Worm (Caenorhabditis elegans) whole organism, late embryonic: ENCODE results near the gene str-262.

Experiments
- F13H6.1 ChIP-seq: sonication (generic microtip); optimal IDR thresholded peaks from 2 replicates; lab custom pipeline; 2016; ENCODE audit warnings: missing genetic modification characterization, missing compliant biosample characterization
- K09A11.1 ChIP-seq: sonication (generic microtip); optimal IDR thresholded peaks from 2 replicates; lab custom pipeline; 2017; ENCODE audit warnings: antibody characterized with exemption, mild to moderate bottlenecking, missing genetic modification characterization, missing compliant biosample characterization; ENCODE audit not compliant: insufficient read depth
- ahr-1 ChIP-seq: sonication (generic microtip); optimal IDR thresholded peaks from 2 replicates; lab custom pipeline; 2016; ENCODE audit warnings: missing genetic modification characterization, missing compliant biosample characterization
- ceh-14 ChIP-seq: sonication (generic microtip); optimal IDR thresholded peaks from 2 replicates; lab custom pipeline; 2016; ENCODE audit warnings: missing genotype, missing genetic modification characterization, missing compliant biosample characterization
- ceh-18 ChIP-seq: sonication (generic microtip); optimal IDR thresholded peaks from 2 replicates; lab custom pipeline; 2016; ENCODE audit warnings: missing genetic modification characterization, missing compliant biosample characterization
- ceh-19 ChIP-seq: fragments of 200-800 bp; sonication (Bioruptor generic); optimal IDR thresholded peaks from 2 replicates; lab custom pipeline; 2018; ENCODE audit warnings: mild to moderate bottlenecking, missing genetic modification characterization, missing compliant biosample characterization
- ceh-30 ChIP-seq: fragments of 150-350 bp; optimal IDR thresholded peaks from 2 replicates; lab custom pipeline; 2014; ENCODE audit warnings: missing biosample characterization, missing genetic modification characterization
- ceh-6 ChIP-seq: fragments of 200-800 bp; sonication (Bioruptor generic); optimal IDR thresholded peaks from 2 replicates; lab custom pipeline; 2018; ENCODE audit warnings: mild to moderate bottlenecking, missing genetic modification characterization, missing compliant biosample characterization
- ceh-9 ChIP-seq: sonication (generic microtip); optimal IDR thresholded peaks from 2 replicates; lab custom pipeline; 2016; ENCODE audit warnings: mild to moderate bottlenecking, missing genetic modification characterization, inconsistent platforms, missing compliant biosample characterization
- dmd-4 ChIP-seq: sonication (generic microtip); optimal IDR thresholded peaks from 2 replicates; lab custom pipeline; 2016; ENCODE audit warnings: borderline replicate concordance, missing genetic modification characterization, missing compliant biosample characterization
- elt-4 ChIP-seq: sonication (generic microtip); optimal IDR thresholded peaks from 2 replicates; lab custom pipeline; 2016; ENCODE audit warnings: missing genetic modification characterization, missing compliant biosample characterization
- hlh-30 ChIP-seq: sonication (generic microtip); optimal IDR thresholded peaks from 2 replicates; lab custom pipeline; 2017; ENCODE audit warnings: antibody characterized with exemption, missing genetic modification characterization, missing compliant biosample characterization; ENCODE audit not compliant: insufficient read depth
- hlh-6 ChIP-seq: sonication (generic microtip); optimal IDR thresholded peaks from 2 replicates; lab custom pipeline; 2016; ENCODE audit warnings: missing genotype, missing genetic modification characterization, missing compliant biosample characterization
- hlh-8 ChIP-seq: sonication (generic microtip); optimal IDR thresholded peaks from 2 replicates; lab custom pipeline; 2016; ENCODE audit warnings: missing genotype, missing genetic modification characterization, missing compliant biosample characterization
- lim-6 ChIP-seq: sonication (generic microtip); optimal IDR thresholded peaks from 2 replicates; lab custom pipeline; 2016; ENCODE audit warnings: missing genetic modification characterization, missing compliant biosample characterization
- nfya-1 ChIP-seq: sonication (generic microtip); optimal IDR thresholded peaks from 2 replicates; lab custom pipeline; 2017; ENCODE audit warnings: missing genetic modification characterization, mild to moderate bottlenecking, missing compliant biosample characterization, antibody characterized with exemption, moderate library complexity
- nhr-11 ChIP-seq: fragments of 150-350 bp; optimal IDR thresholded peaks from 2 replicates; lab custom pipeline; 2014; ENCODE audit warnings: missing biosample characterization, missing genetic modification characterization
- pat-9 ChIP-seq: fragments of 200-800 bp; sonication (Bioruptor generic); optimal IDR thresholded peaks from 2 replicates; lab custom pipeline; 2018; ENCODE audit warnings: mild to moderate bottlenecking, missing genetic modification characterization, moderate library complexity, missing compliant biosample characterization
- pqm-1 ChIP-seq: sonication (generic microtip); optimal IDR thresholded peaks from 2 replicates; lab custom pipeline; 2016; ENCODE audit warnings: missing genetic modification characterization, missing compliant biosample characterization
- pros-1 ChIP-seq: fragments of 150-350 bp; optimal IDR thresholded peaks from 2 replicates; lab custom pipeline; 2014; ENCODE audit warnings: missing biosample characterization, missing genetic modification reagents, missing genetic modification characterization
- sox-4 ChIP-seq: sonication (generic microtip); optimal IDR thresholded peaks from 2 replicates; lab custom pipeline; 2017; ENCODE audit warnings: mild to moderate bottlenecking, missing genetic modification characterization, inconsistent platforms, missing compliant biosample characterization
- syd-9 ChIP-seq: sonication (generic microtip); optimal IDR thresholded peaks from 2 replicates; lab custom pipeline; 2016; ENCODE audit warnings: mild to moderate bottlenecking, missing genetic modification characterization, moderate library complexity, missing compliant biosample characterization
- tbx-2 ChIP-seq: sonication (generic microtip); optimal IDR thresholded peaks from 2 replicates; lab custom pipeline; 2016; ENCODE audit warnings: missing genetic modification characterization, missing compliant biosample characterization
- tbx-7 ChIP-seq: sonication (generic microtip); optimal IDR thresholded peaks from 2 replicates; lab custom pipeline; 2016; ENCODE audit warnings: missing genotype, missing genetic modification characterization, missing compliant biosample characterization
- ttx-3 ChIP-seq: sonication (generic microtip); optimal IDR thresholded peaks from 2 replicates; lab custom pipeline; 2016; ENCODE audit warnings: missing genetic modification reagents, missing genetic modification characterization, missing compliant biosample characterization
- unc-3 ChIP-seq, 2 experiments: fragments of 200-800 bp in 1 of 2; sonication (Bioruptor generic) in 1 of 2; sonication (generic microtip) in 1 of 2; conservative IDR thresholded peaks in 1 of 2; optimal IDR thresholded peaks in 1 of 2; 2 replicates each; pipeline versions ENCODE4 v1.3.6 to Lab custom; 2016 to 2022; ENCODE audit warnings: missing compliant biosample characterization in 2 of 2, missing genetic modification characterization in 2 of 2, missing genetic modification reagents in 1 of 2
- unc-86 ChIP-seq: sonication (generic microtip); optimal IDR thresholded peaks from 2 replicates; lab custom pipeline; 2016; ENCODE audit warnings: missing genetic modification characterization, missing compliant biosample characterization
- zip-5 ChIP-seq: sonication (generic microtip); optimal IDR thresholded peaks from 2 replicates; lab custom pipeline; 2016; ENCODE audit warnings: missing genetic modification characterization, missing compliant biosample characterization

The str-262 gene

DNA sequence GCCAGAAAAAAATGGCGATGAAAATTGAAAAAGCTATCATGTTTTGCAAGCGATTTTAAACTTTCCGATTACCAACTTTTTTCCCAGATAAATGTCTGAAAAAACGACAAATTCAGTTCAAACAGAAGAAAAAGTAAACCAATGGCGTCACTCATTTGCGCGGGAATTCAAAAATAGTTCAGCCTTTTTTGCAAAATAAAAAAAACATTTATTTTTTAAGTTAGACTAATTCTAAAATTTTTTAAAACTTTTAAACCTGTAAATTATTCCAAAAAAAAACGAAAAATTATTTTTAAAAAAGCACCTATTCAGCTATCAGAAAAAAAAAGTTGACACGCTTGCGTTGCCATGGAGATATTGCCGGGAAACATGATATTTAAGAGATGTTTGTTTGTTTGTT, 39.7 kb downstream of the str-262 start, which contains the start of gene cyp-33C11:
cyp-33C11 (minus strand) TSS at position 101 of the 400 bp plus-strand sequence.
- TF ChIP-seq hlh-30 (tag; lab: Kevin White, UChicago) (no peak), pqm-1 (tag; lab: Kevin White, UChicago) (no peak), sox-4 (tag; lab: Kevin White, UChicago) (no peak), pat-9 (tag; lab: Kevin White, UChicago) (no peak), tbx-2 (no peak), lim-6 (tag; lab: Kevin White, UChicago) (no peak), ceh-6 (GFP tag; lab: Kevin White, UChicago) (no peak), nhr-11 (tag; lab: Kevin White, UChicago) (no peak)

DNA sequence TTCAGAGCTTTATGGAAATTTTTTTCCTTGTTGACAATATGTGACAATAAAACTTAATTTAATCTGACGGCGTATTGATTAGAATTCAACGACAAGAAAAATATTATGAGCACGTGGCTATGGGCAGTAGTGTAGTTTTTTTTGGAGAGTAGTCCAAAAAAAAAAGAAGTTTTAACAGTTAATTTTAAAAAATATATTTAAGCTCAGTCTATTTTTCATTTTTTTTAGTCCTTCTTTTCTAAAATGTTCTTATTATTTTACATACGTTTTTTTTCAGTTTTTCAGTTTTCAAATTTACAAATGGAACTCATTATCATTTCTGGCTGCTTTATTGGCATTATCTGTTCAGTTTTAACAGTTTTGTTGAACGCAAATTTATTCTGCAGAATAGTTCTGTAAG, 43.8 kb downstream of the str-262 start, which contains the start of gene srbc-39:
srbc-39 (plus strand) TSS at position 301 of the 400 bp plus-strand sequence.
- no peak for TF ChIP-seq elt-4
- TF ChIP-seq hlh-8 (tag; lab: Kevin White, UChicago) = no peak
- TF ChIP-seq ceh-30 (tag; lab: Kevin White, UChicago) = no peak
- no peak for TF ChIP-seq sox-4 (tag; lab: Kevin White, UChicago)
- TF ChIP-seq, all 69 proteins: peak for 0

DNA sequence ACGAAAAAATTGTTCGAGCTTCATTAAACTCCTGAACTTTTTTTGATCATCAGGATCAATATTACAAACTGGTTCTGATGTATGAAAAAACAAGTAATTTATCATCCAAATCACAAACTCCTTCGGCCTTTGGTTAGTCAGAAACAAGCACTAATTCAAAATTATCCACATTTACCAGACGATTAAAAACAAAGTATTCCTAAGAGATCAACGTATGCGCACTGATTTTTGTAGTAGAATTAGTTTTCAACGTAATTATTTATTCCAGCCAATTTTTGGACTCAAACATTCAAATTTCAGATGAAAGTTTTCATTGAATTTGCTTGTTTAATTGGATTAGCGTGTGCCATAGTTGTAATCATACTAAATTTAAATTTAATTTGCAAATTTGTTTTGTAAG, 45.7 kb downstream of the str-262 start, which contains the start of gene srbc-38:
srbc-38 (plus strand) TSS at position 301 of the 400 bp plus-strand sequence.
- TF ChIP-seq ceh-18 (no peak), pqm-1 (tag; lab: Kevin White, UChicago) (no peak), unc-3 (GFP tag; conservative IDR thresholded peaks at IDR 0.05; lab: Robert Waterston, UW) (no peak), unc-3 (tag; optimal IDR thresholded peaks at IDR 0.05; lab: Kevin White, UChicago) (no peak), nfya-1 (tag; lab: Kevin White, UChicago) (no peak), K09A11.1 (tag; lab: Kevin White, UChicago) (no peak), ttx-3 (no peak), F13H6.1 (tag; lab: Kevin White, UChicago) (no peak), syd-9 (tag; lab: Kevin White, UChicago) (no peak), tbx-7 (tag; lab: Kevin White, UChicago) (no peak), ceh-19 (no peak), ceh-9 (tag; lab: Kevin White, UChicago) (no peak)

DNA sequence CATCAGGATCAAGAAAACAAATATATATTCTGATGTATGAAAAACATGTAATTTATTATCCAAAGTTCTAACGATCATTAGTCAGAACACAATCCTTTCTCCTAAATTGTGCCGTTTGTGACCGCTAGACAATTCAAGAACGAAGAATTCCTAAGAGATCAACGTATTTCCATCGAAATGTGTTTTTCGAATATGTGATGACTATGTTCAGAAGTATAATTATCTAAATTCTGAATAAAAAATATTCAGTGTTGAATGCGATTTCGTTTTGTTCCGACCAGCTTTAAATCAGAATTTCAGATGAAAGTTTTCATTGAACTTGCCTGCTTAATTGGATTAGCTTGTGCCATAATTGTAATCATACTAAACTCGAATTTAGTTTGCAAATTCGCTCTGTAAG, 50.3 kb downstream of the str-262 start, which contains the start of gene srbc-37:
srbc-37 (plus strand) TSS at position 301 of the 400 bp plus-strand sequence.
- TF ChIP-seq elt-4 = no peak
- no peak for TF ChIP-seq ceh-14 (tag; lab: Kevin White, UChicago)
- TF ChIP-seq pat-9 (tag; lab: Kevin White, UChicago) = no peak
- no peak for TF ChIP-seq ahr-1 (tag; lab: Kevin White, UChicago)
- no peak for TF ChIP-seq dmd-4 (tag; lab: Kevin White, UChicago)
- no peak for TF ChIP-seq hlh-6 (tag; lab: Kevin White, UChicago)
- no peak for TF ChIP-seq K09A11.1 (tag; lab: Kevin White, UChicago)
- no peak for TF ChIP-seq unc-86 (tag; lab: Kevin White, UChicago)
- TF ChIP-seq zip-5 = no peak
- TF ChIP-seq pros-1 = no peak
